Fruit fly (Drosophila melanogaster): ENCODE results near the gene CG42637.

The CG42637 gene

dm6 chr3L:19793438-19793998, at the start of gene CG42637, which contains the start of the genes Gyc76C and SREBP (continued):
- TF ChIP-seq CG13624 (GFP tag; optimal IDR thresholded peaks at IDR 0.05) (no peak), ssp (GFP tag; IDR thresholded peaks at IDR 0.05) (no peak), Mrtf (GFP tag; IDR thresholded peaks at IDR 0.05) (no peak), dimm (GFP tag; IDR thresholded peaks at IDR 0.05) (no peak), CG10321 (GFP tag; IDR thresholded peaks at IDR 0.05) (0 out of 2 replicates have a peak, but pooled peaks have one; percentile 28), row (GFP tag; IDR thresholded peaks at IDR 0.05) (peak; percentile 43; the same call in 2 of the 3 replicates), dm (GFP tag; optimal IDR thresholded peaks at IDR 0.05) (no peak), CG8388 (GFP tag; optimal IDR thresholded peaks at IDR 0.05) (no peak), lilli (GFP tag; optimal IDR thresholded peaks at IDR 0.05) (no peak), bab2 (GFP tag; optimal IDR thresholded peaks at IDR 0.05) (no peak), CG11093 (GFP tag; IDR thresholded peaks at IDR 0.05) (no peak), Dbx (GFP tag; IDR thresholded peaks at IDR 0.05) (peak; percentile 29; the same call in 1 of the 3 replicates), CG6254 (GFP tag; optimal IDR thresholded peaks at IDR 0.05) (no peak), CG7928 (GFP tag; optimal IDR thresholded peaks at IDR 0.05) (peak; percentile 98), chm (GFP tag; IDR thresholded peaks at IDR 0.05) (peak; percentile 81), HHEX (GFP tag; optimal IDR thresholded peaks at IDR 0.05) (no peak), run (tag; optimal IDR thresholded peaks at IDR 0.05) (no peak), Lhr (GFP tag; optimal IDR thresholded peaks at IDR 0.05) (peak; percentile 93), fd3F (GFP tag; optimal IDR thresholded peaks at IDR 0.05) (no peak), br (optimal IDR thresholded peaks at IDR 0.05) (no peak), H2.0 (GFP tag; IDR thresholded peaks at IDR 0.05) (no peak), kah (GFP tag; optimal IDR thresholded peaks at IDR 0.05) (no peak), pho (GFP tag; optimal IDR thresholded peaks at IDR 0.05) (no peak), tx (GFP tag; optimal IDR thresholded peaks at IDR 0.05) (no peak), ac (GFP tag; optimal IDR thresholded peaks at IDR 0.05) (no peak), CG2678 (tag; optimal IDR thresholded peaks at IDR 0.05) (no peak), pfk (GFP tag; optimal IDR thresholded peaks at IDR 0.05) (peak; percentile 17), CG3065 (GFP tag; optimal IDR thresholded peaks at IDR 0.05) (no peak), hbn (GFP tag; IDR thresholded peaks at IDR 0.05; ENCODE audit: partially characterized antibody) (0 out of 2 replicates have a peak, but pooled peaks have one; percentile 25)

DNA sequence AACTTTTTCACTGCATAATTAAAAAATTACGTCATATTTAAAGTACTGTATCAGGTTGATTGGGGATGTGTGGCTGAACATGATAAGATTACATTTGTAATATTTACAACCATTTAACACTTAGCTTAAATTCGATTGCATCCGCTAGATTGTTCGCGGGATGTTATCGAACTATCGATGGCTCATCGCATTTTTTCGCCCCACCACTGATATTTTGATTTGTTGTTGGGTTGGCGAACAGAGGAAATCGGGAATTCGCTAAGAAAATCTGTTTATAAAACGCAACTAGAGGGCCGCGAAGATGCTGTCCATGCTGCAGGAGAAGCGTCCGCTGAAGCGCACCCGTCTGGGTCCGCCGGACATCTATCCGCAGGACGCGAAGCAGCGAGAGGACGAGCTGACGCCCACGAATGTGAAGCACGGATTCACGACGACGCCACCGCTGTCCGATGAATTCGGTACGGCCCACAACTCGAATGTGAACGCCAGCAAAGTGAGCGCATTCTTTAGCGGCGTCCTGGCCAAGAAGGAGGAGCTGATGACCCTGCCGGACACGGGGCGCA, 43.1 kb upstream of the CG42637 start, which contains the start of gene kto:
Gene kto (plus strand): TSS at position 240 of the 563 bp plus-strand sequence.
- TF ChIP-seq hb (GFP tag; IDR thresholded peaks at IDR 0.05; ENCODE audit: partially characterized antibody), result peak; percentile 73; the same call in 2 of the 3 replicates
- peak; percentile 70 for TF ChIP-seq CG2129 (GFP tag; IDR thresholded peaks at IDR 0.05; ENCODE audit: partially characterized antibody)
- TF ChIP-seq sna (GFP tag; IDR thresholded peaks at IDR 0.05; ENCODE audit: partially characterized antibody), result peak; percentile 83
- TF ChIP-seq trem (tag; optimal IDR thresholded peaks at IDR 0.05), result peak; percentile 34
- no peak for TF ChIP-seq HLHmδ (GFP tag; optimal IDR thresholded peaks at IDR 0.05)
- no peak for TF ChIP-seq Nf-YC (tag; optimal IDR thresholded peaks at IDR 0.05)
- no peak for TF ChIP-seq Deaf1 (tag; optimal IDR thresholded peaks at IDR 0.05)
- no peak for TF ChIP-seq zfh1 (GFP tag; IDR thresholded peaks at IDR 0.05)
- TF ChIP-seq sr (GFP tag; IDR thresholded peaks at IDR 0.05), result 0 out of 3 replicates have a peak, but pooled peaks have one; percentile 12
- TF ChIP-seq MESR4 (GFP tag; optimal IDR thresholded peaks at IDR 0.05), result peak; percentile 81
- TF ChIP-seq knrl (GFP tag; IDR thresholded peaks at IDR 0.05; ENCODE audit: partially characterized antibody), result peak; percentile 76
- TF ChIP-seq chinmo (GFP tag; IDR thresholded peaks at IDR 0.05; ENCODE audit: partially characterized antibody), result peak; percentile 94
- no peak for TF ChIP-seq nmo (GFP tag; optimal IDR thresholded peaks at IDR 0.05)
- no peak for TF ChIP-seq CG6683 (GFP tag; optimal IDR thresholded peaks at IDR 0.05)
- peak; percentile 97 for TF ChIP-seq CG13287 (GFP tag; IDR thresholded peaks at IDR 0.05; ENCODE audit: partially characterized antibody)
- TF ChIP-seq Dp (GFP tag; optimal IDR thresholded peaks at IDR 0.05), result peak; percentile 96
- peak; percentile 89 for TF ChIP-seq Scr (GFP tag; IDR thresholded peaks at IDR 0.05; ENCODE audit: partially characterized antibody)
- peak; percentile 41 for TF ChIP-seq YL-1 (GFP tag; optimal IDR thresholded peaks at IDR 0.05)
- TF ChIP-seq sug (tag; optimal IDR thresholded peaks at IDR 0.05), result no peak
- TF ChIP-seq CG2116 (GFP tag; optimal IDR thresholded peaks at IDR 0.05), result peak; percentile 52
- peak; percentile 91 for TF ChIP-seq Dll (GFP tag; IDR thresholded peaks at IDR 0.05; ENCODE audit: partially characterized antibody)
